Worm (Caenorhabditis elegans): Measurements from ENCODE around the gene srh-45.

srh-45 gene

ce11 chrV:11314025-11314880 lies 9.5 kb upstream of the srh-45 start (continued):
- peak; percentile 78 for TF ChIP-seq hsf-1 (GFP tag; IDR thresholded peaks at IDR 0.05)
- peak; percentile 99 for TF ChIP-seq rpc-1 (optimal IDR thresholded peaks at IDR 0.05)
- peak; percentile 99 for TF ChIP-seq rpc-1 (tag; optimal IDR thresholded peaks at IDR 0.05)
- peak; percentile 93 for TF ChIP-seq Y79H2A.3 (GFP tag; conservative IDR thresholded peaks at IDR 0.05)
- TF ChIP-seq aptf-3 (GFP tag; IDR thresholded peaks at IDR 0.05) = peak; percentile 97
- peak; percentile 29; the same call in 1 of the 2 replicates for TF ChIP-seq F39B2.1 (GFP tag; IDR thresholded peaks at IDR 0.05)
- TF ChIP-seq aptf-2 (GFP tag; conservative IDR thresholded peaks at IDR 0.05) = peak; percentile 84
- TF ChIP-seq lsl-1 (GFP tag; optimal IDR thresholded peaks at IDR 0.05) = peak; percentile 74
- peak; percentile 95 for TF ChIP-seq atf-7 (tag; optimal IDR thresholded peaks at IDR 0.05)
- TF ChIP-seq ztf-3 (GFP tag; optimal IDR thresholded peaks at IDR 0.05) = peak; percentile 92
- TF ChIP-seq ets-4 (GFP tag; optimal IDR thresholded peaks at IDR 0.05) = peak; percentile 99
- peak; percentile 92 for TF ChIP-seq egl-18 (GFP tag; IDR thresholded peaks at IDR 0.05)
- TF ChIP-seq let-607 (tag; optimal IDR thresholded peaks at IDR 0.05) = peak; percentile 88 to 90
- TF ChIP-seq snpc-3.4 (tag; optimal IDR thresholded peaks at IDR 0.05) = peak; percentile 96
- peak; percentile 87 for TF ChIP-seq bed-2 (GFP tag; IDR thresholded peaks at IDR 0.05)
- peak; percentile 95 for TF ChIP-seq ztf-26 (tag; optimal IDR thresholded peaks at IDR 0.05)
- peak; percentile 99 for TF ChIP-seq cebp-2 (GFP tag; IDR thresholded peaks at IDR 0.05)
- TF ChIP-seq nhr-90 (tag; optimal IDR thresholded peaks at IDR 0.05) = peak; percentile 97
- TF ChIP-seq snpc-4 (GFP tag; optimal IDR thresholded peaks at IDR 0.05) = peak; percentile 87
- peak; percentile 68 to 91 (median 88) for TF ChIP-seq snpc-4 (tag; optimal IDR thresholded peaks at IDR 0.05)
- TF ChIP-seq nfya-2 (GFP tag; IDR thresholded peaks at IDR 0.05) = peak; percentile 92; the same call in 1 of the 2 replicates
- peak; percentile 95 for TF ChIP-seq somi-1 (GFP tag; optimal IDR thresholded peaks at IDR 0.05)
- TF ChIP-seq Y53F4B.3 (GFP tag; IDR thresholded peaks at IDR 0.05) = peak; percentile 84
- peak; percentile 90 for TF ChIP-seq madf-6 (GFP tag; IDR thresholded peaks at IDR 0.05)
- peak; percentile 98 for TF ChIP-seq mxl-1 (tag; optimal IDR thresholded peaks at IDR 0.05)
- TF ChIP-seq lir-1 (GFP tag; conservative IDR thresholded peaks at IDR 0.05) = peak; percentile 83
- peak; percentile 29 for TF ChIP-seq xnd-1 (tag; optimal IDR thresholded peaks at IDR 0.05)
- TF ChIP-seq ama-1 (optimal IDR thresholded peaks at IDR 0.05) = no peak
- TF ChIP-seq ama-1 (GFP tag; optimal IDR thresholded peaks at IDR 0.05) = peak; percentile 95 to 96
- TF ChIP-seq attf-3 (GFP tag; conservative IDR thresholded peaks at IDR 0.05) = peak; percentile 80
- peak; percentile 85 for TF ChIP-seq cebp-1 (GFP tag; IDR thresholded peaks at IDR 0.05)
- peak; percentile 93 for TF ChIP-seq cebp-1 (tag; optimal IDR thresholded peaks at IDR 0.05)
- TF ChIP-seq ztf-28 (GFP tag; IDR thresholded peaks at IDR 0.05) = peak; percentile 95
- peak; percentile 99 for TF ChIP-seq ztf-25 (GFP tag; IDR thresholded peaks at IDR 0.05)
- TF ChIP-seq B0261.1 (tag; optimal IDR thresholded peaks at IDR 0.05) = peak; percentile 100
- peak; percentile 87 for TF ChIP-seq gei-17 (GFP tag; optimal IDR thresholded peaks at IDR 0.05)
- TF ChIP-seq ceh-27 (GFP tag; optimal IDR thresholded peaks at IDR 0.05) = peak; percentile 99
- TF ChIP-seq Y67H2A.10 (GFP tag; conservative IDR thresholded peaks at IDR 0.05) = peak; percentile 88
- TF ChIP-seq lin-54 (GFP tag; optimal IDR thresholded peaks at IDR 0.05) = peak; percentile 89
- peak; percentile 95 for TF ChIP-seq ekl-4 (GFP tag; IDR thresholded peaks at IDR 0.05)
- peak; percentile 90 for TF ChIP-seq K12H6.12 (tag; optimal IDR thresholded peaks at IDR 0.05)
- peak; percentile 53 for TF ChIP-seq efl-1 (GFP tag; optimal IDR thresholded peaks at IDR 0.05)
- peak; percentile 99 for TF ChIP-seq nhr-120 (GFP tag; IDR thresholded peaks at IDR 0.05)
- TF ChIP-seq rcor-1 (GFP tag; IDR thresholded peaks at IDR 0.05) = peak; percentile 95
- TF ChIP-seq mcd-1 (GFP tag; IDR thresholded peaks at IDR 0.05) = peak; percentile 86
- TF ChIP-seq ztf-18 (tag; optimal IDR thresholded peaks at IDR 0.05) = peak; percentile 88
- TF ChIP-seq hlh-12 (tag; optimal IDR thresholded peaks at IDR 0.05) = peak; percentile 90
- TF ChIP-seq F49E8.2 (tag; optimal IDR thresholded peaks at IDR 0.05; ENCODE audit: insufficient read depth) = peak; percentile 93
